Comparison of ENCODE assay signal across 4 worm cellular contexts in genomic region chrIII:8741276-8741860, ce11.
A peak's percentile ranks its signal among the peaks of the same experiment; 100 is the strongest.
TF ChIP-seq lines count a peak whose summit lies in the region.

pdhk-2 (minus strand) TSS chrIII:8741412.

TF ChIP-seq in whole organism, L2 larva, 48 proteins besides CTCF, POLR2A, EP300 and RAD21 (continues in another document):
- peak; percentile 90 for TF ChIP-seq ztf-4 (tag; optimal IDR thresholded peaks at IDR 0.05; lab: Kevin White, UChicago)
- TF ChIP-seq ceh-82 (tag; optimal IDR thresholded peaks at IDR 0.05; lab: Kevin White, UChicago), result peak; percentile 77
- TF ChIP-seq sma-3 (GFP tag; optimal IDR thresholded peaks at IDR 0.05; lab: Kevin White, UChicago), result peak; percentile 93
- TF ChIP-seq sem-4 (tag; optimal IDR thresholded peaks at IDR 0.05; lab: Kevin White, UChicago), result peak; percentile 90
- peak in 1 of 2 experiments; percentile 66 for TF ChIP-seq mdl-1 (tag; optimal IDR thresholded peaks at IDR 0.05; lab: Kevin White, UChicago)
- TF ChIP-seq blmp-1 (tag; optimal IDR thresholded peaks at IDR 0.05; lab: Kevin White, UChicago; ENCODE audit: insufficient read depth), result peak; percentile 47
- peak; percentile 92 for TF ChIP-seq mab-5 (tag; optimal IDR thresholded peaks at IDR 0.05; lab: Kevin White, UChicago)
- no peak for TF ChIP-seq nhr-237 (tag; optimal IDR thresholded peaks at IDR 0.05; lab: Kevin White, UChicago)
- TF ChIP-seq nhr-129 (tag; optimal IDR thresholded peaks at IDR 0.05; lab: Kevin White, UChicago), result peak; percentile 92
- TF ChIP-seq dmd-4 (tag; optimal IDR thresholded peaks at IDR 0.05; lab: Kevin White, UChicago), result no peak
- no peak for TF ChIP-seq ztf-1 (GFP tag; conservative IDR thresholded peaks at IDR 0.05; lab: Robert Waterston, UW)
- peak; percentile 75 for TF ChIP-seq nhr-10 (tag; optimal IDR thresholded peaks at IDR 0.05; lab: Kevin White, UChicago)
- TF ChIP-seq nhr-21 (tag; optimal IDR thresholded peaks at IDR 0.05; lab: Kevin White, UChicago), result peak; percentile 89
- no peak for TF ChIP-seq peb-1 (tag; optimal IDR thresholded peaks at IDR 0.05; lab: Kevin White, UChicago)
- peak; percentile 71 for TF ChIP-seq R02D3.7 (tag; optimal IDR thresholded peaks at IDR 0.05; lab: Kevin White, UChicago)
- peak; percentile 57 for TF ChIP-seq unc-62 (GFP tag; optimal IDR thresholded peaks at IDR 0.05; lab: Kevin White, UChicago)
- TF ChIP-seq lsy-2 (tag; optimal IDR thresholded peaks at IDR 0.05; lab: Kevin White, UChicago), result peak; percentile 92 to 96
- TF ChIP-seq sma-9 (GFP tag; optimal IDR thresholded peaks at IDR 0.05; lab: Kevin White, UChicago), result peak; percentile 95
- no peak for TF ChIP-seq sma-9 (tag; optimal IDR thresholded peaks at IDR 0.05; lab: Kevin White, UChicago)
- TF ChIP-seq skn-1 (tag; optimal IDR thresholded peaks at IDR 0.05; lab: Kevin White, UChicago), result no peak
- TF ChIP-seq ztf-11 (tag; optimal IDR thresholded peaks at IDR 0.05; lab: Kevin White, UChicago), result peak; percentile 43
- peak; percentile 94 for TF ChIP-seq F13H6.1 (tag; optimal IDR thresholded peaks at IDR 0.05; lab: Kevin White, UChicago)
- TF ChIP-seq lin-39 (tag; optimal IDR thresholded peaks at IDR 0.05; lab: Kevin White, UChicago), result no peak

TF ChIP-seq in whole organism, L4 larva, 104 proteins besides CTCF, POLR2A, EP300 and RAD21 (continues in another document):
- TF ChIP-seq nhr-6 (tag; optimal IDR thresholded peaks at IDR 0.05; lab: Kevin White, UChicago), result peak; percentile 90
- TF ChIP-seq F49E8.2 (tag; optimal IDR thresholded peaks at IDR 0.05; lab: Kevin White, UChicago; ENCODE audit: borderline replicate concordance), result peak; percentile 73
- TF ChIP-seq mxl-3 (GFP tag; optimal IDR thresholded peaks at IDR 0.05; lab: Kevin White, UChicago), result peak; percentile 87
- peak; percentile 90 for TF ChIP-seq rbr-2 (tag; optimal IDR thresholded peaks at IDR 0.05; lab: Kevin White, UChicago)
- TF ChIP-seq dpl-1 (GFP tag; optimal IDR thresholded peaks at IDR 0.05; lab: Kevin White, UChicago), result peak; percentile 99
- TF ChIP-seq aha-1 (tag; lab: Kevin White, UChicago), result peak; percentile 92
- TF ChIP-seq unc-130 (GFP tag; optimal IDR thresholded peaks at IDR 0.05; lab: Kevin White, UChicago), result peak; percentile 53
- peak; percentile 83 for TF ChIP-seq jun-1 (tag; optimal IDR thresholded peaks at IDR 0.05; lab: Kevin White, UChicago)
- peak; percentile 65 for TF ChIP-seq zip-2 (tag; optimal IDR thresholded peaks at IDR 0.05; lab: Kevin White, UChicago)
- TF ChIP-seq nhr-102 (tag; optimal IDR thresholded peaks at IDR 0.05; lab: Kevin White, UChicago), result peak; percentile 91
- peak; percentile 59 for TF ChIP-seq fkh-10 (GFP tag; optimal IDR thresholded peaks at IDR 0.05; lab: Kevin White, UChicago)
- TF ChIP-seq pha-4 (GFP tag; IDR thresholded peaks at IDR 0.05; lab: Robert Waterston, UW), result peak; percentile 80
- peak; percentile 23 for TF ChIP-seq pha-4 (tag; optimal IDR thresholded peaks at IDR 0.05; lab: Kevin White, UChicago)
- no peak for TF ChIP-seq lim-7 (GFP tag; IDR thresholded peaks at IDR 0.05; lab: Robert Waterston, UW)
- peak; percentile 67; the same call in 1 of the 2 replicates for TF ChIP-seq Y48G9A.11 (GFP tag; IDR thresholded peaks at IDR 0.05; lab: Robert Waterston, UW)
- TF ChIP-seq tag-97 (GFP tag; IDR thresholded peaks at IDR 0.05; lab: Robert Waterston, UW), result no peak
- TF ChIP-seq nhr-25 (tag; optimal IDR thresholded peaks at IDR 0.05; lab: Kevin White, UChicago; ENCODE audit: borderline replicate concordance, insufficient read depth), result peak; percentile 64
- TF ChIP-seq madf-5 (GFP tag; IDR thresholded peaks at IDR 0.05; lab: Robert Waterston, UW), result no peak
- peak; percentile 33 for TF ChIP-seq lin-15B (tag; optimal IDR thresholded peaks at IDR 0.05; lab: Kevin White, UChicago)
- peak; percentile 89 for TF ChIP-seq lin-38 (GFP tag; IDR thresholded peaks at IDR 0.05; lab: Robert Waterston, UW)
- peak; percentile 86 for TF ChIP-seq spr-1 (tag; optimal IDR thresholded peaks at IDR 0.05; lab: Kevin White, UChicago)
- no peak for TF ChIP-seq sdz-12 (GFP tag; optimal IDR thresholded peaks at IDR 0.05; lab: Kevin White, UChicago)
- TF ChIP-seq ztf-7 (tag; optimal IDR thresholded peaks at IDR 0.05; lab: Kevin White, UChicago), result peak; percentile 78

TF ChIP-seq in whole organism, late embryonic, 69 proteins besides CTCF, POLR2A, EP300 and RAD21 (continues in another document):
- TF ChIP-seq C38D4.7 (GFP tag; optimal IDR thresholded peaks at IDR 0.05; lab: Kevin White, UChicago) (peak; percentile 43), pha-4 (tag; optimal IDR thresholded peaks at IDR 0.05; lab: Kevin White, UChicago) (no peak), eyg-1 (tag; optimal IDR thresholded peaks at IDR 0.05; lab: Kevin White, UChicago) (peak; percentile 12), rnt-1 (tag; optimal IDR thresholded peaks at IDR 0.05; lab: Kevin White, UChicago) (peak; percentile 66), T23F11.4 (GFP tag; optimal IDR thresholded peaks at IDR 0.05; lab: Kevin White, UChicago) (peak; percentile 40), K02D7.2 (tag; optimal IDR thresholded peaks at IDR 0.05; lab: Kevin White, UChicago) (peak; percentile 1), elt-2 (tag; optimal IDR thresholded peaks at IDR 0.05; lab: Kevin White, UChicago) (peak; percentile 71), sox-2 (GFP tag; IDR thresholded peaks at IDR 0.05; lab: Robert Waterston, UW) (no peak), ceh-45 (GFP tag; IDR thresholded peaks at IDR 0.05; lab: Robert Waterston, UW) (0 out of 2 replicates have a peak, but pooled peaks have one; percentile 53), hlh-15 (tag; optimal IDR thresholded peaks at IDR 0.05; lab: Kevin White, UChicago) (peak; percentile 43), unc-3 (GFP tag; conservative IDR thresholded peaks at IDR 0.05; lab: Robert Waterston, UW) (peak; percentile 45; the same call in 1 of the 2 replicates), unc-3 (tag; optimal IDR thresholded peaks at IDR 0.05; lab: Kevin White, UChicago) (peak; percentile 40), ceh-19 (GFP tag; optimal IDR thresholded peaks at IDR 0.05; lab: Kevin White, UChicago) (peak; percentile 70), ttx-3 (tag; optimal IDR thresholded peaks at IDR 0.05; lab: Kevin White, UChicago) (peak; percentile 48), elt-4 (tag; optimal IDR thresholded peaks at IDR 0.05; lab: Kevin White, UChicago) (no peak), F13H6.1 (tag; optimal IDR thresholded peaks at IDR 0.05; lab: Kevin White, UChicago) (peak; percentile 73), ceh-48 (tag; optimal IDR thresholded peaks at IDR 0.05; lab: Kevin White, UChicago) (peak; percentile 55), che-1 (tag; optimal IDR thresholded peaks at IDR 0.05; lab: Kevin White, UChicago) (peak; percentile 52), ahr-1 (tag; optimal IDR thresholded peaks at IDR 0.05; lab: Kevin White, UChicago) (peak; percentile 47), C08G9.2 (tag; optimal IDR thresholded peaks at IDR 0.05; lab: Kevin White, UChicago) (peak; percentile 45), odd-2 (tag; optimal IDR thresholded peaks at IDR 0.05; lab: Kevin White, UChicago) (no peak), fax-1 (tag; optimal IDR thresholded peaks at IDR 0.05; lab: Kevin White, UChicago) (peak; percentile 44), ceh-14 (tag; optimal IDR thresholded peaks at IDR 0.05; lab: Kevin White, UChicago) (peak; percentile 85), nhr-232 (tag; optimal IDR thresholded peaks at IDR 0.05; lab: Kevin White, UChicago) (peak; percentile 24), hlh-6 (tag; optimal IDR thresholded peaks at IDR 0.05; lab: Kevin White, UChicago) (no peak), hlh-13 (GFP tag; optimal IDR thresholded peaks at IDR 0.05; lab: Kevin White, UChicago) (peak; percentile 27)

TF ChIP-seq in whole organism, mixed stage, embryonic, 35 proteins besides CTCF, POLR2A, EP300 and RAD21 (continues in another document):
- TF ChIP-seq ceh-39 (tag; optimal IDR thresholded peaks at IDR 0.05; lab: Kevin White, UChicago), result peak; percentile 67
- no peak for TF ChIP-seq ztf-11 (tag; optimal IDR thresholded peaks at IDR 0.05; lab: Kevin White, UChicago)
- TF ChIP-seq nhr-28 (tag; optimal IDR thresholded peaks at IDR 0.05; lab: Kevin White, UChicago), result no peak
- peak; percentile 64 for TF ChIP-seq cnd-1 (tag; optimal IDR thresholded peaks at IDR 0.05; lab: Kevin White, UChicago)
- peak; percentile 4 for TF ChIP-seq flh-1 (GFP tag; optimal IDR thresholded peaks at IDR 0.05; lab: Kevin White, UChicago)
- peak; percentile 85 for TF ChIP-seq lsy-2 (tag; optimal IDR thresholded peaks at IDR 0.05; lab: Kevin White, UChicago)
- TF ChIP-seq mab-5 (tag; optimal IDR thresholded peaks at IDR 0.05; lab: Kevin White, UChicago), result no peak
- peak; percentile 90 for TF ChIP-seq unc-120 (tag; optimal IDR thresholded peaks at IDR 0.05; lab: Kevin White, UChicago; ENCODE audit: poor library complexity, severe bottlenecking)
- peak; percentile 39 for TF ChIP-seq ham-2 (GFP tag; optimal IDR thresholded peaks at IDR 0.05; lab: Kevin White, UChicago)
- TF ChIP-seq nhr-12 (tag; optimal IDR thresholded peaks at IDR 0.05; lab: Kevin White, UChicago), result no peak
- TF ChIP-seq unc-62 (GFP tag; optimal IDR thresholded peaks at IDR 0.05; lab: Kevin White, UChicago), result peak; percentile 57
- TF ChIP-seq drap-1 (GFP tag; optimal IDR thresholded peaks at IDR 0.05; lab: Kevin White, UChicago), result peak; percentile 76
- TF ChIP-seq ceh-83 (GFP tag; optimal IDR thresholded peaks at IDR 0.05; lab: Kevin White, UChicago), result peak; percentile 72
- peak; percentile 87 for TF ChIP-seq lin-13 (tag; optimal IDR thresholded peaks at IDR 0.05; lab: Kevin White, UChicago)
- no peak for TF ChIP-seq blmp-1 (tag; optimal IDR thresholded peaks at IDR 0.05; lab: Kevin White, UChicago)
- peak; percentile 4 for TF ChIP-seq lin-32 (GFP tag; optimal IDR thresholded peaks at IDR 0.05; lab: Kevin White, UChicago)
- no peak for TF ChIP-seq sem-2 (GFP tag; optimal IDR thresholded peaks at IDR 0.05; lab: Kevin White, UChicago)
- TF ChIP-seq bed-3 (GFP tag; optimal IDR thresholded peaks at IDR 0.05; lab: Kevin White, UChicago), result peak; percentile 31
- peak; percentile 58 for TF ChIP-seq elt-1 (tag; optimal IDR thresholded peaks at IDR 0.05; lab: Kevin White, UChicago; ENCODE audit: borderline replicate concordance, insufficient read depth)
- TF ChIP-seq pha-4 (tag; optimal IDR thresholded peaks at IDR 0.05; lab: Kevin White, UChicago), result peak; percentile 76
- peak; percentile 54 for TF ChIP-seq hlh-1 (tag; optimal IDR thresholded peaks at IDR 0.05; lab: Kevin White, UChicago)
- peak; percentile 80 for TF ChIP-seq nhr-237 (tag; optimal IDR thresholded peaks at IDR 0.05; lab: Kevin White, UChicago)
- TF ChIP-seq mep-1 (tag; optimal IDR thresholded peaks at IDR 0.05; lab: Kevin White, UChicago), result peak; percentile 90
- no peak for TF ChIP-seq nhr-2 (tag; optimal IDR thresholded peaks at IDR 0.05; lab: Kevin White, UChicago)
- no peak for TF ChIP-seq nhr-76 (tag; optimal IDR thresholded peaks at IDR 0.05; lab: Kevin White, UChicago)
- peak; percentile 82 for TF ChIP-seq zip-8 (tag; optimal IDR thresholded peaks at IDR 0.05; lab: Kevin White, UChicago)
- TF ChIP-seq tbx-8 (GFP tag; optimal IDR thresholded peaks at IDR 0.05; lab: Kevin White, UChicago), result no peak
- peak; percentile 71 for TF ChIP-seq ceh-43 (GFP tag; optimal IDR thresholded peaks at IDR 0.05; lab: Kevin White, UChicago)
- peak; percentile 78 for TF ChIP-seq ces-1 (GFP tag; optimal IDR thresholded peaks at IDR 0.05; lab: Kevin White, UChicago)
